Fruit fly (Drosophila melanogaster) whole organism, embryonic: ENCODE measurements around the gene CG44329.

ENCODE experiments used
- Aef1 ChIP-seq: fragments of 200-800 bp; sonication (Bioruptor generic); IDR thresholded peaks from 3 replicates; pipeline ENCODE4 v1.3.6; 2022; ENCODE audit warnings: missing biosample characterization, missing genetic modification characterization
- Atf3 ChIP-seq: fragments of 200-800 bp; sonication (Bioruptor generic); optimal IDR thresholded peaks from 3 replicates; lab custom pipeline; 2016; ENCODE audit warnings: missing biosample characterization, missing genetic modification characterization
- Awh ChIP-seq: fragments of 200-800 bp; sonication (Bioruptor generic); IDR thresholded peaks from 2 replicates; pipeline ENCODE4, ENCODE4 v1.3.6; 2022; ENCODE audit warnings: missing biosample characterization, missing genetic modification characterization
- CG1024 ChIP-seq: fragments of 200-800 bp; sonication (Bioruptor generic); IDR thresholded peaks from 2 replicates; pipeline ENCODE4 v1.3.6; 2022; ENCODE audit warnings: missing biosample characterization, missing genetic modification characterization
- CG10366 ChIP-seq: fragments of 200-800 bp; sonication (Bioruptor generic); IDR thresholded peaks from 2 replicates; pipeline ENCODE4 v1.3.6; 2022; ENCODE audit warnings: missing biosample characterization, missing genetic modification characterization
- CG12744 ChIP-seq: fragments of 200-800 bp; sonication (Bioruptor generic); optimal IDR thresholded peaks from 2 replicates; lab custom pipeline; 2016; ENCODE audit warnings: missing biosample characterization, missing genetic modification characterization
- CG14667 ChIP-seq: fragments of 200-800 bp; sonication (Bioruptor generic); IDR thresholded peaks from 2 replicates; pipeline ENCODE4 v1.3.6; 2022; ENCODE audit warnings: missing biosample characterization, missing genetic modification characterization
- CG15696 ChIP-seq: fragments of 200-800 bp; sonication (Bioruptor generic); optimal IDR thresholded peaks from 2 replicates; lab custom pipeline; 2019; ENCODE audit warnings: missing biosample characterization, mild to moderate bottlenecking, missing genetic modification characterization, moderate library complexity
- CG1603 ChIP-seq: fragments of 200-800 bp; sonication (Bioruptor generic); optimal IDR thresholded peaks from 2 replicates; lab custom pipeline; 2019; ENCODE audit warnings: missing biosample characterization, mild to moderate bottlenecking, missing genetic modification characterization, moderate library complexity
- CG16779 ChIP-seq: fragments of 200-800 bp; sonication (Bioruptor generic); IDR thresholded peaks from 2 replicates; pipeline ENCODE4 v1.3.6; 2022; ENCODE audit warnings: missing biosample characterization, missing genetic modification characterization
- CG16815 ChIP-seq: fragments of 200-800 bp; sonication (Bioruptor generic); optimal IDR thresholded peaks from 3 replicates; lab custom pipeline; 2017; ENCODE audit warnings: missing biosample characterization, mild to moderate bottlenecking, missing genetic modification characterization
- CG30431 ChIP-seq: fragments of 200-800 bp; sonication (Bioruptor generic); optimal IDR thresholded peaks from 2 replicates; lab custom pipeline; 2017; ENCODE audit warnings: missing biosample characterization, missing genetic modification characterization
- CG4617 ChIP-seq: fragments of 200-800 bp; sonication (Bioruptor generic); optimal IDR thresholded peaks from 3 replicates; lab custom pipeline; 2016; ENCODE audit warnings: missing biosample characterization, missing genetic modification characterization, borderline replicate concordance
- CG6254 ChIP-seq: fragments of 200-800 bp; sonication (Bioruptor generic); optimal IDR thresholded peaks from 3 replicates; lab custom pipeline; 2017; ENCODE audit warnings: mild to moderate bottlenecking, missing biosample characterization, missing genetic modification reagents, missing genetic modification characterization
- CG6765 ChIP-seq: fragments of 200-800 bp; sonication (Bioruptor generic); optimal IDR thresholded peaks from 3 replicates; lab custom pipeline; 2017; ENCODE audit warnings: missing biosample characterization, mild to moderate bottlenecking, missing genetic modification characterization
- CG6813 ChIP-seq: fragments of 200-800 bp; sonication (Bioruptor generic); optimal IDR thresholded peaks from 2 replicates; lab custom pipeline; 2017; ENCODE audit warnings: missing biosample characterization, missing genetic modification characterization, mild to moderate bottlenecking, moderate library complexity, missing genetic modification reagents
- CG7786 ChIP-seq: fragments of 200-800 bp; sonication (Bioruptor generic); optimal IDR thresholded peaks from 2 replicates; lab custom pipeline; 2016; ENCODE audit warnings: missing biosample characterization, missing genetic modification characterization
- CG7839 ChIP-seq: fragments of 200-800 bp; sonication (Bioruptor generic); optimal IDR thresholded peaks from 3 replicates; lab custom pipeline; 2018; ENCODE audit warnings: missing biosample characterization, mild to moderate bottlenecking, missing genetic modification characterization, moderate library complexity
- CG8478 ChIP-seq: fragments of >200 bp; optimal IDR thresholded peaks from 2 replicates; lab custom pipeline; 2018
- CG8944 ChIP-seq: fragments of 200-800 bp; sonication (Bioruptor generic); optimal IDR thresholded peaks from 3 replicates; lab custom pipeline; 2016; ENCODE audit warnings: missing biosample characterization, missing genetic modification characterization
- CkIIα-i1 ChIP-seq: fragments of 200-800 bp; sonication (Bioruptor generic); IDR thresholded peaks from 2 replicates; pipeline ENCODE4 v1.3.6; 2022; ENCODE audit warnings: missing biosample characterization, missing genetic modification characterization
- D ChIP-seq, 2 experiments: fragments of 200-800 bp in 1 of 2; fragments of >200 bp in 1 of 2; sonication (Bioruptor generic) in 1 of 2; optimal IDR thresholded peaks; 2 replicates in 1 of 2; 3 replicates in 1 of 2; lab custom pipeline; 2017; ENCODE audit warnings: mild to moderate bottlenecking in 1 of 2, missing biosample characterization in 1 of 2, missing genetic modification characterization in 1 of 2, missing genetic modification reagents in 1 of 2
- D19B ChIP-seq: fragments of 200-800 bp; sonication (Bioruptor generic); optimal IDR thresholded peaks from 2 replicates; lab custom pipeline; 2017; ENCODE audit warnings: missing biosample characterization, mild to moderate bottlenecking, missing genetic modification characterization
- Deaf1 ChIP-seq: fragments of 200-800 bp; optimal IDR thresholded peaks from 3 replicates; lab custom pipeline; 2019; ENCODE audit warnings: missing biosample characterization, mild to moderate bottlenecking, missing genetic modification characterization, moderate library complexity
- Eip74EF ChIP-seq, 2 experiments: fragments of 200-800 bp in 1 of 2; fragments of >200 bp in 1 of 2; sonication (Bioruptor generic) in 1 of 2; optimal IDR thresholded peaks; 2 replicates each; lab custom pipeline; 2017 to 2019; ENCODE audit warnings: missing biosample characterization in 2 of 2, missing genetic modification characterization in 2 of 2, mild to moderate bottlenecking in 1 of 2, moderate library complexity in 1 of 2
- GATAe ChIP-seq: fragments of 200-800 bp; sonication (Bioruptor generic); conservative IDR thresholded peaks from 2 replicates; pipeline ENCODE4 v1.3.6; 2022; ENCODE audit warnings: missing biosample characterization, missing genetic modification characterization
- Gsc ChIP-seq: fragments of 200-800 bp; sonication (Bioruptor generic); IDR thresholded peaks from 2 replicates; pipeline ENCODE4 v1.3.6; 2022; ENCODE audit warnings: missing biosample characterization, missing genetic modification characterization
- HHEX ChIP-seq: fragments of 200-800 bp; sonication (Bioruptor generic); optimal IDR thresholded peaks from 3 replicates; lab custom pipeline; 2017; ENCODE audit warnings: missing biosample characterization, mild to moderate bottlenecking, missing genetic modification characterization, missing genetic modification reagents
- HLH4C ChIP-seq: fragments of 200-800 bp; sonication (Bioruptor generic); IDR thresholded peaks from 3 replicates; pipeline ENCODE4 v1.3.6; 2022; ENCODE audit warnings: missing biosample characterization, missing genetic modification characterization; ENCODE audit not compliant: partially characterized antibody
- Jarid2 ChIP-seq: fragments of 200-800 bp; sonication (Bioruptor generic); optimal IDR thresholded peaks from 3 replicates; lab custom pipeline; 2017; ENCODE audit warnings: mild to moderate bottlenecking, missing biosample characterization, missing genetic modification reagents, missing genetic modification characterization
- Med ChIP-seq: fragments of 200-800 bp; sonication (Bioruptor generic); peaks from one replicate; lab custom pipeline; 2016; ENCODE audit warnings: missing biosample characterization, missing genetic modification characterization, mild to moderate bottlenecking, inconsistent platforms, moderate library complexity
- NK7.1 ChIP-seq: fragments of 200-800 bp; sonication (Bioruptor generic); optimal IDR thresholded peaks from 3 replicates; lab custom pipeline; 2016; ENCODE audit warnings: missing biosample characterization, missing genetic modification characterization
- Nf-YB ChIP-seq: fragments of 200-800 bp; sonication (Bioruptor generic); optimal IDR thresholded peaks from 3 replicates; lab custom pipeline; 2019; ENCODE audit warnings: missing biosample characterization, mild to moderate bottlenecking, missing genetic modification characterization, moderate library complexity
- NfI ChIP-seq: fragments of 200-800 bp; sonication (Bioruptor generic); optimal IDR thresholded peaks from 3 replicates; lab custom pipeline; 2018; ENCODE audit warnings: missing biosample characterization, mild to moderate bottlenecking, missing genetic modification characterization, moderate library complexity
- Poxn ChIP-seq: fragments of 200-800 bp; sonication (Bioruptor generic); IDR thresholded peaks from 2 replicates; pipeline ENCODE4 v1.3.6; 2022; ENCODE audit warnings: missing biosample characterization, missing genetic modification characterization
- Ravus ChIP-seq: fragments of 200-800 bp; sonication (Bioruptor generic); IDR thresholded peaks from 2 replicates; pipeline ENCODE4 v1.3.6; 2022; ENCODE audit warnings: missing biosample characterization, missing genetic modification characterization
- Six4 ChIP-seq: fragments of 200-800 bp; sonication (Bioruptor generic); optimal IDR thresholded peaks from 2 replicates; lab custom pipeline; 2016; ENCODE audit warnings: missing biosample characterization, missing genetic modification characterization
- Taf1 ChIP-seq: fragments of 200-800 bp; sonication (Bioruptor generic); IDR thresholded peaks from 2 replicates; pipeline ENCODE4 v1.3.6; 2022; ENCODE audit warnings: missing biosample characterization, missing genetic modification characterization
- Xbp1 ChIP-seq: fragments of 200-800 bp; sonication (Bioruptor generic); optimal IDR thresholded peaks from 3 replicates; lab custom pipeline; 2016; ENCODE audit warnings: missing biosample characterization, mild to moderate bottlenecking, missing genetic modification characterization
- al ChIP-seq: fragments of 200-800 bp; sonication (Bioruptor generic); IDR thresholded peaks from 2 replicates; pipeline ENCODE4 v1.3.6; 2022; ENCODE audit warnings: missing biosample characterization, missing genetic modification characterization
- br ChIP-seq: fragments of >200 bp; optimal IDR thresholded peaks from 2 replicates; lab custom pipeline; 2017
- crp ChIP-seq, 2 experiments: fragments of 200-800 bp; sonication (Bioruptor generic); optimal IDR thresholded peaks; 2 replicates in 1 of 2; 3 replicates in 1 of 2; lab custom pipeline; 2017; ENCODE audit warnings: missing biosample characterization in 2 of 2, missing genetic modification characterization in 2 of 2, mild to moderate bottlenecking in 1 of 2, moderate library complexity in 1 of 2
- grn ChIP-seq: fragments of 200-800 bp; sonication (Bioruptor generic); optimal IDR thresholded peaks from 3 replicates; lab custom pipeline; 2017; ENCODE audit warnings: missing biosample characterization, missing genetic modification characterization
- insv ChIP-seq, 2 experiments: fragments of 200-800 bp; sonication (Bioruptor generic); optimal IDR thresholded peaks; 3 replicates each; lab custom pipeline; 2016 to 2018; ENCODE audit warnings: missing biosample characterization in 2 of 2, missing genetic modification characterization in 2 of 2
- mld ChIP-seq: fragments of 200-800 bp; sonication (Bioruptor generic); IDR thresholded peaks from 3 replicates; pipeline ENCODE4 v1.3.6; 2022; ENCODE audit warnings: missing biosample characterization, missing genetic modification characterization; ENCODE audit not compliant: partially characterized antibody
- onecut ChIP-seq: fragments of 200-800 bp; sonication (Bioruptor generic); IDR thresholded peaks from 2 replicates; pipeline ENCODE4 v1.3.6; 2022; ENCODE audit warnings: missing biosample characterization, missing genetic modification characterization
- pho ChIP-seq: fragments of 200-800 bp; sonication (Bioruptor generic); optimal IDR thresholded peaks from 2 replicates; lab custom pipeline; 2016; ENCODE audit warnings: missing biosample characterization, missing genetic modification characterization
- sr ChIP-seq: fragments of 200-800 bp; sonication (Bioruptor generic); IDR thresholded peaks from 3 replicates; pipeline ENCODE4 v1.3.6; 2022; ENCODE audit warnings: missing biosample characterization, missing genetic modification characterization
- vnd ChIP-seq: fragments of 200-800 bp; sonication (Bioruptor generic); IDR thresholded peaks from 3 replicates; pipeline ENCODE4 v1.3.6; 2022; ENCODE audit warnings: missing biosample characterization, missing genetic modification characterization; ENCODE audit not compliant: partially characterized antibody
- wor ChIP-seq: fragments of 200-800 bp; sonication (Bioruptor generic); IDR thresholded peaks from 2 replicates; pipeline ENCODE4 v1.3.6; 2022; ENCODE audit warnings: missing biosample characterization, missing genetic modification characterization
- z ChIP-seq: fragments of 200-800 bp; sonication (Bioruptor generic); IDR thresholded peaks from 3 replicates; pipeline ENCODE4 v1.3.6; 2022; ENCODE audit warnings: missing biosample characterization, missing genetic modification characterization
- zfh1 ChIP-seq: fragments of 200-800 bp; sonication (Bioruptor generic); IDR thresholded peaks from 3 replicates; pipeline ENCODE4 v1.3.6; 2022; ENCODE audit warnings: missing biosample characterization, missing genetic modification characterization

CG44329 gene

DNA sequence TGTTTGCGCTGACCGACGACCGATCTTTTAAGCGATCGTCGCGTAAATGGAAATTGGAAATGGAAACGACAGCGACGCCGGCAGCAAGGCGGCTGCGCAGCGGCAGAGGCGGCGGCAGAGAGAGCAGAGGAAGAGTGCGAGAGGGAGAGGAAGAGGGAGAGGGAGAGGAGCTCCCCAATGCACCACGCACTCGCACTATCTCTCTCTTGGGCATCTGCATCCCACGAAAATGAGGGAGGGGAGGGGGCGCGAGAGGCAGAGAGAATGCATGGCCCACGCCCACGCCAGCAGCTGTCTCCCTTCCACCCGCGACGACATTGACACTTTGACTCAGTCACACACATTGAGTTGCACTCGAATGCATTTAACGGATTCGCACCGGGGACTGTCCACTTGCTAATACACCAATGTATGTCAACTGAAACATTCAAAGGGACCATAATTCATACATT is 42.0 kb downstream of the CG44329 start, which contains the start of gene CG3097 (continued):
- TF ChIP-seq grn: no peak
- no peak for TF ChIP-seq al (GFP tag; lab: Robert Waterston, UW)
- no peak for TF ChIP-seq br (lab: Kevin White, UChicago)
- TF ChIP-seq CG8944 (GFP tag; lab: Kevin White, UChicago): no peak
- TF ChIP-seq CkIIα-i1 (GFP tag; lab: Robert Waterston, UW): no peak
- no peak for TF ChIP-seq Deaf1
- no peak for TF ChIP-seq CG16815
- no peak for TF ChIP-seq Awh (GFP tag; lab: Robert Waterston, UW)
- no peak for TF ChIP-seq CG6254 (GFP tag; lab: Kevin White, UChicago)
- no peak for TF ChIP-seq Gsc (GFP tag; lab: Robert Waterston, UW)
- TF ChIP-seq Eip74EF (GFP tag; optimal IDR thresholded peaks at IDR 0.05; lab: Kevin White, UChicago): no peak
- TF ChIP-seq mld: no peak
- no peak for TF ChIP-seq vnd (GFP tag; lab: Robert Waterston, UW)
- no peak for TF ChIP-seq CG1603 (tag; lab: Kevin White, UChicago)
- TF ChIP-seq CG15696 (tag; lab: Kevin White, UChicago): no peak
- no peak for TF ChIP-seq wor (GFP tag; lab: Robert Waterston, UW)
- TF ChIP-seq D (optimal IDR thresholded peaks at IDR 0.05; lab: Kevin White, UChicago): no peak
- no peak for TF ChIP-seq D (GFP tag; optimal IDR thresholded peaks at IDR 0.05; lab: Kevin White, UChicago)
- TF ChIP-seq CG7839 (tag; lab: Kevin White, UChicago): no peak
- TF ChIP-seq HLH4C (GFP tag; lab: Robert Waterston, UW): 0 out of 3 replicates have a peak, but pooled peaks have one; percentile 31
- no peak for TF ChIP-seq CG14667
- no peak for TF ChIP-seq CG6813 (GFP tag; lab: Kevin White, UChicago)
- no peak for TF ChIP-seq HHEX (GFP tag; lab: Kevin White, UChicago)
- no peak for TF ChIP-seq CG1024 (GFP tag; lab: Robert Waterston, UW)
- TF ChIP-seq CG6765 (GFP tag; lab: Kevin White, UChicago): no peak
- TF ChIP-seq Ravus: no peak
- TF ChIP-seq insv (GFP tag; optimal IDR thresholded peaks at IDR 0.05; lab: Kevin White, UChicago): no peak
- TF ChIP-seq CG30431 (GFP tag; lab: Kevin White, UChicago): no peak
- TF ChIP-seq NK7.1 (GFP tag; lab: Kevin White, UChicago): no peak
- no peak for TF ChIP-seq Poxn
- TF ChIP-seq CG8478 (lab: Kevin White, UChicago): peak; percentile 80
- no peak for TF ChIP-seq CG12744
- peak; percentile 24 for TF ChIP-seq Jarid2 (GFP tag; lab: Kevin White, UChicago)
- TF ChIP-seq D19B (GFP tag; lab: Kevin White, UChicago): no peak
- TF ChIP-seq z (GFP tag; lab: Robert Waterston, UW): peak; percentile 99
- no peak for TF ChIP-seq GATAe (GFP tag; lab: Robert Waterston, UW)
- no peak for TF ChIP-seq crp (GFP tag; optimal IDR thresholded peaks at IDR 0.05; lab: Kevin White, UChicago)
- no peak for TF ChIP-seq Xbp1 (GFP tag; lab: Kevin White, UChicago)
- no peak for TF ChIP-seq Taf1 (GFP tag; lab: Robert Waterston, UW)
- no peak for TF ChIP-seq CG16779 (GFP tag; lab: Robert Waterston, UW)
- no peak for TF ChIP-seq CG7786 (GFP tag; lab: Kevin White, UChicago)
- no peak for TF ChIP-seq Six4 (GFP tag; lab: Kevin White, UChicago)
- TF ChIP-seq Med (GFP tag; lab: Kevin White, UChicago): no peak
- no peak for TF ChIP-seq onecut (GFP tag; lab: Robert Waterston, UW)
- no peak for TF ChIP-seq CG10366 (GFP tag; lab: Robert Waterston, UW)
- no peak for TF ChIP-seq Atf3
- no peak for TF ChIP-seq NfI
- no peak for TF ChIP-seq Aef1 (GFP tag; lab: Robert Waterston, UW)
- no peak for TF ChIP-seq CG4617 (GFP tag; lab: Kevin White, UChicago)
- no peak for TF ChIP-seq zfh1
- TF ChIP-seq pho (GFP tag; lab: Kevin White, UChicago): no peak
- TF ChIP-seq Nf-YB (GFP tag; lab: Kevin White, UChicago): peak; percentile 58
- peak; percentile 99 for TF ChIP-seq sr (GFP tag; lab: Robert Waterston, UW)
